Worm (Caenorhabditis elegans): ENCODE measurements around the gene nhr-280.
"Not testable (repeated sequence)": the region's sequence is repeated elsewhere in the genome, so short reads cannot be mapped to it uniquely, and the experiment has no call there.

DNA sequence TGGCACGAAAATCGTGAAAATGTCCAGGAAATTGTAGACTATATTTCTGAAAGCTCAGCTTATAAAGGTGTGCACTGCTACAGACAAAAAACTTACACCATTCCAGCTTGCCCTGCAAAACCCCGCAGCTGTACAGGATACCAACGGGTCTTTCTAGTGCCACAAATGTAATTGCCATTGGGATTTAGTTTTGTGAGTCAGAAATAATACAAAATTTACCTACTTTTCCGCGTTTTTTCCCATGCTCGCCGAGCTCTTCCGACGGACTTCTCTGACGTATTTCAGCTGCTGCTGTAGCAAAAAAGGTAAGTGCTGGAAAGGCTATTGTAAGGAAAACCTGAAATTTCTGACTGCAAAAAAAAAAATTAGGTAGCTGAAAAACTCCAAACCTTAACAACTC lies 33.5 kb downstream of the nhr-280 start, which contains the start of gene C29F9.8:
- TF ChIP-seq him-1, dao-5, W03F9.2 (tag; optimal IDR thresholded peaks at IDR 0.05): not testable (repeated sequence)
